Fruit fly (Drosophila melanogaster) whole organism, prepupa: ENCODE data around the gene CG6937.

Experiments
- CG11294 ChIP-seq: fragments of 200-800 bp; sonication (Bioruptor generic); IDR thresholded peaks from 2 replicates; pipeline ENCODE4 v1.3.6; 2022; ENCODE audit warnings: missing biosample characterization, missing genetic modification characterization
- CG15336 ChIP-seq: fragments of 200-800 bp; sonication (Bioruptor generic); IDR thresholded peaks from 2 replicates; pipeline ENCODE4 v1.3.6; 2022; ENCODE audit warnings: missing biosample characterization, missing genetic modification characterization
- CG6163 ChIP-seq: fragments of 200-800 bp; sonication (Bioruptor generic); IDR thresholded peaks from 3 replicates; pipeline ENCODE4 v1.3.6; 2022; ENCODE audit warnings: missing biosample characterization, missing genetic modification characterization
- CG6792 ChIP-seq: fragments of 200-800 bp; sonication (Bioruptor generic); optimal IDR thresholded peaks from 3 replicates; lab custom pipeline; 2016; ENCODE audit warnings: missing biosample characterization, missing genetic modification characterization
- CG7368 ChIP-seq: fragments of 200-800 bp; sonication (Bioruptor generic); optimal IDR thresholded peaks from 3 replicates; lab custom pipeline; 2016; ENCODE audit warnings: missing biosample characterization, missing genetic modification characterization
- Ets21C ChIP-seq: fragments of 200-800 bp; sonication (Bioruptor generic); optimal IDR thresholded peaks from 3 replicates; lab custom pipeline; 2016; ENCODE audit warnings: missing biosample characterization, missing genetic modification characterization
- OdsH ChIP-seq: fragments of 200-800 bp; sonication (Bioruptor generic); optimal IDR thresholded peaks from 3 replicates; lab custom pipeline; 2016; ENCODE audit warnings: missing biosample characterization, missing genetic modification characterization
- Smox ChIP-seq: fragments of 200-800 bp; sonication (Bioruptor generic); optimal IDR thresholded peaks from 3 replicates; lab custom pipeline; 2016; ENCODE audit warnings: missing biosample characterization, missing genetic modification characterization
- Sox15 ChIP-seq: fragments of 200-800 bp; sonication (Bioruptor generic); optimal IDR thresholded peaks from 3 replicates; lab custom pipeline; 2016; ENCODE audit warnings: missing biosample characterization, missing genetic modification characterization
- achi ChIP-seq: fragments of 200-800 bp; sonication (Bioruptor generic); optimal IDR thresholded peaks from 3 replicates; lab custom pipeline; 2016; ENCODE audit warnings: missing biosample characterization, missing genetic modification characterization
- dac ChIP-seq: fragments of 200-800 bp; sonication (Bioruptor generic); optimal IDR thresholded peaks from 2 replicates; lab custom pipeline; 2017; ENCODE audit warnings: missing biosample characterization, mild to moderate bottlenecking, missing genetic modification characterization
- fkh ChIP-seq: fragments of 200-800 bp; sonication (Bioruptor generic); optimal IDR thresholded peaks from 3 replicates; lab custom pipeline; 2017; ENCODE audit warnings: missing biosample characterization, mild to moderate bottlenecking, missing genetic modification characterization, moderate library complexity

DNA sequence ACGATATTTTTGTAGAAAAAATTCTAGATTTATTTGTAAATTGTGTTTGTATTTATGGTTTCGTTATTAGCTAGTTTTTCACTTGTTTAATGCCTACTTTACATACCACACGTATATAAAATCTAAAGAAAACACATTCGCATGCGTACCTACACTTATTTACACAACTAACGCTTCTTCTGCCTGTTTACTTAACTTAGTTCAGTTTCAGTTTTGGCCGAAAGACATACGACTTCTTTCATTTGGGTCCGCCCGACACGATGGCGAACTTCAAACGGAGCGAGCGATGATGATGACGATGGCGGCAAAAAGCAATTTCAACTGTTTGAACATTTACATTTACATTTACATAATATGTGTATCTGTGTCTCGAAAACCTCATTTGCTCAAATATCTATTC, 26.2 kb upstream of the CG6937 start:
- TF ChIP-seq OdsH (GFP tag; lab: Kevin White, UChicago) (no peak), CG7368 (GFP tag; lab: Kevin White, UChicago) (no peak), fkh (GFP tag; lab: Kevin White, UChicago) (peak; percentile 32), achi (GFP tag; lab: Kevin White, UChicago) (no peak), Smox (GFP tag; lab: Kevin White, UChicago) (no peak), CG6163 (GFP tag; lab: Robert Waterston, UW) (no peak), CG11294 (GFP tag; lab: Robert Waterston, UW) (no peak), dac (GFP tag; lab: Kevin White, UChicago) (no peak), Sox15 (GFP tag; lab: Kevin White, UChicago) (no peak), CG6792 (GFP tag; lab: Kevin White, UChicago) (no peak), Ets21C (no peak), CG15336 (GFP tag; lab: Robert Waterston, UW) (no peak)
